Worm (Caenorhabditis elegans): ENCODE measurements around the gene prp-3.
"Not testable (repeated sequence)": the region's sequence is repeated elsewhere in the genome, so short reads cannot be mapped to it uniquely, and the experiment has no call there.

DNA sequence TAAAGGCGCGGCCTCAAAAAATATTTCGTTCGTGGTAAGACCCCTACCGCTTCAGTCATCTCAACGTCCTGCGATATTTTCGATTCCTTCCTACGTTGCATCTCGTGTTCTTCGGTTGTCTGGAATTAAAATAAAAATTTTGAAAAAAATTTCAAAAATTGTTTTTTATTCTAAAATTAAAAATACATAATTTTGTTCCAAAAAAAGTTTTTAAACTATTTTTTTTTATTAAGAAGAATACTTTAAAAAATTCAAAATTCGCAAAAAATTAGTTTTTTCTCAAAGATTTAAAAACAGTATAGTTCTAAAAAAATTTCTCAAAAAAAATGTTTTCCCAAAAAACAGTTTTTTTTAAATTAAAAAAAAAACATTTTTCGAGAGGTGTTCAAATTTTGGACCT is 11.0 kb upstream of the prp-3 start, which contains the start of gene H04D03.6:
- not testable (repeated sequence) for TF ChIP-seq lin-13 (tag; optimal IDR thresholded peaks at IDR 0.05); nhr-12 (tag; optimal IDR thresholded peaks at IDR 0.05); unc-62 (GFP tag; optimal IDR thresholded peaks at IDR 0.05); ztf-11 (tag; optimal IDR thresholded peaks at IDR 0.05); nhr-237 (tag; optimal IDR thresholded peaks at IDR 0.05); ceh-43 (GFP tag; optimal IDR thresholded peaks at IDR 0.05); snpc-4 (tag; optimal IDR thresholded peaks at IDR 0.05); elt-1 (tag; optimal IDR thresholded peaks at IDR 0.05; ENCODE audit: borderline replicate concordance, insufficient read depth); ces-1 (GFP tag; optimal IDR thresholded peaks at IDR 0.05); blmp-1 (tag; optimal IDR thresholded peaks at IDR 0.05); nhr-28 (tag; optimal IDR thresholded peaks at IDR 0.05)

Data from whole organism, mixed stage, embryonic.